Fruit fly (Drosophila melanogaster): Measurements from ENCODE around the gene CG14989.

Gene CG14989

dm6 chr3L:4116490-4117367 lies 29.3 kb downstream of the CG14989 start:
- TF ChIP-seq psq (optimal IDR thresholded peaks at IDR 0.05) (no peak), insv (optimal IDR thresholded peaks at IDR 0.05) (no peak), Myc (optimal IDR thresholded peaks at IDR 0.05) (no peak), h (optimal IDR thresholded peaks at IDR 0.05) (no peak), Sin3A (optimal IDR thresholded peaks at IDR 0.05) (no peak), ttk (optimal IDR thresholded peaks at IDR 0.05) (no peak)

dm6 chr3L:4117493-4117892 lies 30.1 kb downstream of the CG14989 start:
- TF ChIP-seq Myc (optimal IDR thresholded peaks at IDR 0.05) (no peak), insv (optimal IDR thresholded peaks at IDR 0.05) (no peak), ttk (optimal IDR thresholded peaks at IDR 0.05) (no peak), psq (optimal IDR thresholded peaks at IDR 0.05) (no peak), h (optimal IDR thresholded peaks at IDR 0.05) (no peak), Sin3A (optimal IDR thresholded peaks at IDR 0.05) (no peak)

dm6 chr3L:4118339-4118738 lies 31.0 kb downstream of the CG14989 start:
- TF ChIP-seq Sin3A (optimal IDR thresholded peaks at IDR 0.05) (no peak), h (optimal IDR thresholded peaks at IDR 0.05) (no peak), insv (optimal IDR thresholded peaks at IDR 0.05) (no peak), Myc (optimal IDR thresholded peaks at IDR 0.05) (no peak), ttk (optimal IDR thresholded peaks at IDR 0.05) (no peak), psq (optimal IDR thresholded peaks at IDR 0.05) (no peak)

- no peak for TF ChIP-seq insv (optimal IDR thresholded peaks at IDR 0.05)
- TF ChIP-seq h (optimal IDR thresholded peaks at IDR 0.05): no peak
- no peak for TF ChIP-seq Sin3A (optimal IDR thresholded peaks at IDR 0.05)
- no peak for TF ChIP-seq psq (optimal IDR thresholded peaks at IDR 0.05)
- TF ChIP-seq ttk (optimal IDR thresholded peaks at IDR 0.05): no peak
- no peak for TF ChIP-seq Myc (optimal IDR thresholded peaks at IDR 0.05)
These were observed 32.4 kb downstream of the CG14989 start for dm6 chr3L:4119636-4120357.

dm6 chr3L:4120358-4121349 lies 33.3 kb downstream of the CG14989 start:
- TF ChIP-seq Sin3A (optimal IDR thresholded peaks at IDR 0.05) (no peak), ttk (optimal IDR thresholded peaks at IDR 0.05) (peak; percentile 16), Myc (optimal IDR thresholded peaks at IDR 0.05) (no peak), h (optimal IDR thresholded peaks at IDR 0.05) (no peak), insv (optimal IDR thresholded peaks at IDR 0.05) (no peak), psq (optimal IDR thresholded peaks at IDR 0.05) (no peak)

- TF ChIP-seq h (optimal IDR thresholded peaks at IDR 0.05) (no peak), insv (optimal IDR thresholded peaks at IDR 0.05) (no peak), ttk (optimal IDR thresholded peaks at IDR 0.05) (no peak), Myc (optimal IDR thresholded peaks at IDR 0.05) (no peak), Sin3A (optimal IDR thresholded peaks at IDR 0.05) (no peak), psq (optimal IDR thresholded peaks at IDR 0.05) (no peak)
These were observed 34.2 kb downstream of the CG14989 start for dm6 chr3L:4121589-4121988.

dm6 chr3L:4122185-4122767 lies 34.9 kb downstream of the CG14989 start, which contains the start of gene Chd64:
TSS of gene Chd64 (minus strand) at chr3L:4122388.
- TF ChIP-seq Myc (optimal IDR thresholded peaks at IDR 0.05): no peak
- TF ChIP-seq h (optimal IDR thresholded peaks at IDR 0.05): no peak

dm6 chr3L:4125709-4126108 lies 38.3 kb downstream of the CG14989 start:
- no peak for TF ChIP-seq insv (optimal IDR thresholded peaks at IDR 0.05)
- TF ChIP-seq Myc (optimal IDR thresholded peaks at IDR 0.05): no peak
- no peak for TF ChIP-seq psq (optimal IDR thresholded peaks at IDR 0.05)
- TF ChIP-seq h (optimal IDR thresholded peaks at IDR 0.05): no peak
- no peak for TF ChIP-seq ttk (optimal IDR thresholded peaks at IDR 0.05)
- no peak for TF ChIP-seq Sin3A (optimal IDR thresholded peaks at IDR 0.05)

dm6 chr3L:4128579-4128978 lies 41.2 kb downstream of the CG14989 start:
- TF ChIP-seq Myc (optimal IDR thresholded peaks at IDR 0.05) (no peak), ttk (optimal IDR thresholded peaks at IDR 0.05) (no peak), psq (optimal IDR thresholded peaks at IDR 0.05) (no peak), Sin3A (optimal IDR thresholded peaks at IDR 0.05) (no peak), h (optimal IDR thresholded peaks at IDR 0.05) (no peak)

dm6 chr3L:4130743-4131142 lies 43.4 kb downstream of the CG14989 start:
- no peak for TF ChIP-seq Sin3A (optimal IDR thresholded peaks at IDR 0.05)

dm6 chr3L:4132585-4132984 lies 45.2 kb downstream of the CG14989 start:
- TF ChIP-seq psq (optimal IDR thresholded peaks at IDR 0.05) (no peak), Sin3A (optimal IDR thresholded peaks at IDR 0.05) (no peak), ttk (optimal IDR thresholded peaks at IDR 0.05) (no peak), insv (optimal IDR thresholded peaks at IDR 0.05) (no peak), Myc (optimal IDR thresholded peaks at IDR 0.05) (no peak), h (optimal IDR thresholded peaks at IDR 0.05) (no peak)
